Worm (Caenorhabditis elegans) whole organism, mixed stage, embryonic: ENCODE data around the gene taf-6.1.

Experiments used
- M03D4.4 ChIP-seq: sonication (generic microtip); optimal IDR thresholded peaks from 2 replicates; lab custom pipeline; 2017; ENCODE audit warnings: mild to moderate bottlenecking, missing genetic modification characterization, missing compliant biosample characterization
- bed-3 ChIP-seq: fragments of 200-800 bp; sonication (Bioruptor generic); optimal IDR thresholded peaks from 3 replicates; lab custom pipeline; 2018; ENCODE audit warnings: mild to moderate bottlenecking, missing genetic modification characterization, moderate library complexity, missing compliant biosample characterization
- blmp-1 ChIP-seq: fragments of 150-350 bp; optimal IDR thresholded peaks from 2 replicates; lab custom pipeline; 2014; ENCODE audit warnings: missing biosample characterization, missing genetic modification characterization
- ceh-39 ChIP-seq: fragments of 150-350 bp; optimal IDR thresholded peaks from 2 replicates; lab custom pipeline; 2014; ENCODE audit warnings: missing biosample characterization, missing genetic modification characterization
- ceh-43 ChIP-seq: fragments of 200-800 bp; sonication (Bioruptor generic); optimal IDR thresholded peaks from 2 replicates; lab custom pipeline; 2018; ENCODE audit warnings: mild to moderate bottlenecking, missing genetic modification characterization, moderate library complexity, missing compliant biosample characterization
- ceh-83 ChIP-seq: fragments of 200-800 bp; sonication (Bioruptor generic); optimal IDR thresholded peaks from 2 replicates; lab custom pipeline; 2018; ENCODE audit warnings: mild to moderate bottlenecking, missing genetic modification characterization, missing compliant biosample characterization
- ces-1 ChIP-seq: fragments of 150-350 bp; optimal IDR thresholded peaks from 2 replicates; lab custom pipeline; 2014; ENCODE audit warnings: missing biosample characterization, missing genetic modification reagents, missing genetic modification characterization
- cnd-1 ChIP-seq: fragments of 200-800 bp; sonication (Bioruptor generic); optimal IDR thresholded peaks from 2 replicates; lab custom pipeline; 2018; ENCODE audit warnings: mild to moderate bottlenecking, missing genetic modification characterization, missing compliant biosample characterization
- drap-1 ChIP-seq: fragments of 200-800 bp; sonication (Bioruptor generic); optimal IDR thresholded peaks from 3 replicates; lab custom pipeline; 2018; ENCODE audit warnings: mild to moderate bottlenecking, missing genetic modification characterization, missing compliant biosample characterization
- elt-3 ChIP-seq: fragments of 150-350 bp; optimal IDR thresholded peaks from 2 replicates; lab custom pipeline; 2014; ENCODE audit warnings: missing biosample characterization, missing genetic modification characterization
- flh-1 ChIP-seq: fragments of 200-800 bp; sonication (Bioruptor generic); optimal IDR thresholded peaks from 2 replicates; lab custom pipeline; 2018; ENCODE audit warnings: mild to moderate bottlenecking, missing genetic modification characterization, moderate library complexity, missing compliant biosample characterization
- ham-2 ChIP-seq: fragments of 200-800 bp; sonication (Bioruptor generic); optimal IDR thresholded peaks from 2 replicates; lab custom pipeline; 2018; ENCODE audit warnings: mild to moderate bottlenecking, missing genetic modification characterization, missing compliant biosample characterization
- hlh-1 ChIP-seq: fragments of 150-350 bp; optimal IDR thresholded peaks from 2 replicates; lab custom pipeline; 2014; ENCODE audit warnings: missing biosample characterization, missing genetic modification reagents, missing genetic modification characterization
- lin-13 ChIP-seq: fragments of 150-350 bp; optimal IDR thresholded peaks from 2 replicates; lab custom pipeline; 2014; ENCODE audit warnings: missing biosample characterization, missing genetic modification characterization
- lin-32 ChIP-seq: fragments of 200-800 bp; sonication (Bioruptor generic); optimal IDR thresholded peaks from 2 replicates; lab custom pipeline; 2018; ENCODE audit warnings: mild to moderate bottlenecking, missing genetic modification characterization, missing compliant biosample characterization
- mab-5 ChIP-seq: fragments of 150-350 bp; optimal IDR thresholded peaks from 2 replicates; lab custom pipeline; 2014; ENCODE audit warnings: missing biosample characterization, missing genetic modification characterization
- mls-2 ChIP-seq: sonication (generic microtip); optimal IDR thresholded peaks from 2 replicates; lab custom pipeline; 2016; ENCODE audit warnings: mild to moderate bottlenecking, missing genetic modification characterization, moderate library complexity, missing compliant biosample characterization
- nhr-2 ChIP-seq: fragments of 150-350 bp; optimal IDR thresholded peaks from 2 replicates; lab custom pipeline; 2014; ENCODE audit warnings: missing biosample characterization, missing genetic modification characterization
- nhr-237 ChIP-seq: fragments of 150-350 bp; optimal IDR thresholded peaks from 2 replicates; lab custom pipeline; 2014; ENCODE audit warnings: missing biosample characterization, missing genetic modification characterization
- nhr-28 ChIP-seq: fragments of 150-350 bp; optimal IDR thresholded peaks from 2 replicates; lab custom pipeline; 2014; ENCODE audit warnings: missing biosample characterization, missing genetic modification characterization
- nhr-76 ChIP-seq: sonication (generic microtip); optimal IDR thresholded peaks from 2 replicates; lab custom pipeline; 2017; ENCODE audit warnings: missing biosample characterization, missing genetic modification characterization
- pha-4 ChIP-seq: fragments of 150-350 bp; optimal IDR thresholded peaks from 2 replicates; lab custom pipeline; 2018; ENCODE audit warnings: missing biosample characterization, missing genetic modification reagents, missing genetic modification characterization
- snpc-4 ChIP-seq: fragments of 150-350 bp; optimal IDR thresholded peaks from 2 replicates; lab custom pipeline; 2014; ENCODE audit warnings: missing biosample characterization, missing genetic modification characterization
- sptf-1 ChIP-seq: sonication (generic microtip); optimal IDR thresholded peaks from 2 replicates; lab custom pipeline; 2017; ENCODE audit warnings: mild to moderate bottlenecking, missing genetic modification characterization, moderate library complexity, missing compliant biosample characterization
- tbx-8 ChIP-seq: fragments of 200-800 bp; sonication (Bioruptor generic); optimal IDR thresholded peaks from 2 replicates; lab custom pipeline; 2018; ENCODE audit warnings: mild to moderate bottlenecking, missing genetic modification characterization, moderate library complexity, missing compliant biosample characterization
- unc-39 ChIP-seq: fragments of 150-350 bp; optimal IDR thresholded peaks from 2 replicates; lab custom pipeline; 2014; ENCODE audit warnings: missing biosample characterization, missing genetic modification characterization
- unc-62 ChIP-seq: fragments of 150-350 bp; optimal IDR thresholded peaks from 2 replicates; lab custom pipeline; 2014; ENCODE audit warnings: missing biosample characterization, missing genetic modification reagents, missing genetic modification characterization
- zip-8 ChIP-seq: fragments of 150-350 bp; optimal IDR thresholded peaks from 2 replicates; lab custom pipeline; 2014; ENCODE audit warnings: missing biosample characterization, missing genetic modification characterization
- ztf-11 ChIP-seq: fragments of 150-350 bp; optimal IDR thresholded peaks from 2 replicates; lab custom pipeline; 2014; ENCODE audit warnings: missing biosample characterization, missing genetic modification characterization

Gene taf-6.1

DNA sequence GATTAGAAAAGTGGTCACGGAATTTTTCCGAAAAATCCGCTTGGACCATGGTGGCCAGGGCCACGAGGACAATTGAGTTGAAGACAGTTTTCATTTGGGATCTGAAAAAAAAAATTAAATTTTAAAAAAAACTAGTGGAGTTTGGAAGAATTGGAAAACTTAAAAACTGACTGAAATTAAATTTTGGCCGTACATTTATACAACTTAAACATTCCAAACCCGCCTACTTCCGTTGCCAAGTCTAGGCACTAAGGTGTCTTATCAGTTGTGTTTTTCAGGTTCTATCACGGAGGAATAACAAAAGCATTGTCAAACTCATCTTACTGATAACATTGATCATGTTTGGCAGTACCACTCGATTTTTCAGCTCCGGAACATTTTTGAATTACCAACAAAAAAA is 13.6 kb upstream of the taf-6.1 start, which contains the start of gene lips-12:
Gene lips-12, minus strand, starts transcription at position 101 of the 400 bp plus-strand sequence.
- no peak for TF ChIP-seq drap-1 (GFP tag; lab: Kevin White, UChicago)
- no peak for TF ChIP-seq cnd-1
- no peak for TF ChIP-seq ceh-43

ce11 chrII:1116521-1116920 is 11.3 kb upstream of the taf-6.1 start:
- TF ChIP-seq nhr-237 (tag; lab: Kevin White, UChicago) (no peak), ces-1 (no peak), unc-62 (no peak), M03D4.4 (tag; lab: Kevin White, UChicago) (no peak), blmp-1 (tag; lab: Kevin White, UChicago) (no peak), mab-5 (tag; lab: Kevin White, UChicago) (no peak), tbx-8 (no peak), unc-39 (tag; lab: Kevin White, UChicago) (no peak), zip-8 (tag; lab: Kevin White, UChicago) (no peak)

ce11 chrII:1117992-1118729 is 9.6 kb upstream of the taf-6.1 start, which contains the start of gene lips-13:
Gene lips-13, minus strand, starts transcription at chrII:1118042.
- TF ChIP-seq mls-2 (tag; lab: Kevin White, UChicago) (no peak), sptf-1 (no peak), lin-13 (no peak), zip-8 (tag; lab: Kevin White, UChicago) (no peak)
- TF ChIP-seq, all 35 proteins: peak for 0

- no peak for TF ChIP-seq drap-1 (GFP tag; lab: Kevin White, UChicago)
- no peak for TF ChIP-seq sptf-1
- TF ChIP-seq hlh-1 (tag; lab: Kevin White, UChicago): no peak
- TF ChIP-seq pha-4 (tag; lab: Kevin White, UChicago): no peak
- no peak for TF ChIP-seq snpc-4 (tag; lab: Kevin White, UChicago)
- no peak for TF ChIP-seq ham-2
- no peak for TF ChIP-seq flh-1 (GFP tag; lab: Kevin White, UChicago)
- TF ChIP-seq lin-32: no peak
- no peak for TF ChIP-seq M03D4.4 (tag; lab: Kevin White, UChicago)
- TF ChIP-seq nhr-237 (tag; lab: Kevin White, UChicago): no peak
- TF ChIP-seq mab-5 (tag; lab: Kevin White, UChicago): no peak
- no peak for TF ChIP-seq blmp-1 (tag; lab: Kevin White, UChicago)
- TF ChIP-seq, all 35 proteins: peak for 0
These were observed 4.6 kb upstream of the taf-6.1 start, which contains the start of the genes sut-1 and eri-3 for ce11 chrII:1123208-1123607. Gene sut-1, minus strand, starts transcription at chrII:1123265. Gene eri-3, plus strand, starts transcription at chrII:1123534.

DNA sequence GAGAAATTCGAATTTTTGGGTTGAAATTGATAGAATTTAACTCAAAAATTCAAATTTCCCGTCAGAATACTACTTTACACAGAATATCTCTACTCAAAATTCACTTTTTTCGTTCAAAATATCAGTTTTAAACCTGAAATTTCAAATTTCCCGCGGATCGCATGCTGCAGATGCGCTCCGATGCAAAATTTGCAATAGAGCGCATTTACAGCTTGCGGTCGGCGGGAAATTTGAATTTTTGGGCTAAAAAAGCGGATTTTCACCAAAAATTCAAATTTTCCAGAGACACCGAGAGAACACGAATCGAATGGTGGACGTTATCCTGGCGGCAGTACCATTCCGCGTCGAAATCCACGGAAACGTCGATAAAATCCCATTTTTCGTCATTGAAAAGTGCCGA is 3.0 kb upstream of the taf-6.1 start:
- TF ChIP-seq elt-3 (tag; lab: Kevin White, UChicago) (no peak), flh-1 (GFP tag; lab: Kevin White, UChicago) (no peak), nhr-237 (tag; lab: Kevin White, UChicago) (no peak), ztf-11 (tag; lab: Kevin White, UChicago) (no peak), nhr-76 (no peak), M03D4.4 (tag; lab: Kevin White, UChicago) (no peak), ceh-83 (GFP tag; lab: Kevin White, UChicago) (no peak)

- TF ChIP-seq mab-5 (tag; lab: Kevin White, UChicago): no peak
- no peak for TF ChIP-seq elt-3 (tag; lab: Kevin White, UChicago)
- no peak for TF ChIP-seq nhr-28 (tag; lab: Kevin White, UChicago)
- TF ChIP-seq lin-13: no peak
- no peak for TF ChIP-seq bed-3
These were observed 1.3 kb upstream of the taf-6.1 start for ce11 chrII:1126472-1126871.

ce11 chrII:1130241-1130640 is 2.5 kb downstream of the taf-6.1 start:
- TF ChIP-seq nhr-237 (tag; lab: Kevin White, UChicago) (no peak), ceh-43 (no peak), blmp-1 (tag; lab: Kevin White, UChicago) (no peak), ceh-39 (tag; lab: Kevin White, UChicago) (no peak), ceh-83 (GFP tag; lab: Kevin White, UChicago) (no peak), nhr-2 (no peak), ham-2 (no peak), elt-3 (tag; lab: Kevin White, UChicago) (no peak), cnd-1 (no peak)
